Fruit fly (Drosophila melanogaster) whole organism, wandering third instar larva: ENCODE results near the gene sesB.

Source experiments
- CG9705 ChIP-seq: fragments of 200-800 bp; sonication (Bioruptor generic); optimal IDR thresholded peaks from 2 replicates; lab custom pipeline; 2018; ENCODE audit warnings: missing biosample characterization, mild to moderate bottlenecking, missing genetic modification characterization
- Hr78 ChIP-seq: fragments of >200 bp; optimal IDR thresholded peaks from 2 replicates; lab custom pipeline; 2017; ENCODE audit warnings: missing biosample characterization, missing genetic modification characterization
- OdsH ChIP-seq: fragments of 200-800 bp; sonication (Bioruptor generic); optimal IDR thresholded peaks from 2 replicates; lab custom pipeline; 2016; ENCODE audit warnings: missing biosample characterization, mild to moderate bottlenecking, missing genetic modification characterization
- foxo ChIP-seq, 2 experiments: fragments of 200-800 bp; sonication (Bioruptor generic); optimal IDR thresholded peaks; 2 replicates in 1 of 2; 3 replicates in 1 of 2; lab custom pipeline; 2016 to 2017; ENCODE audit warnings: missing biosample characterization in 2 of 2, missing genetic modification characterization in 2 of 2
- h ChIP-seq: fragments of 200-800 bp; sonication (Bioruptor generic); optimal IDR thresholded peaks from 3 replicates; lab custom pipeline; 2016; ENCODE audit warnings: missing biosample characterization, mild to moderate bottlenecking, missing genetic modification characterization
- sv ChIP-seq: fragments of 200-800 bp; sonication (Bioruptor generic); optimal IDR thresholded peaks from 3 replicates; lab custom pipeline; 2016; ENCODE audit warnings: missing biosample characterization, missing genetic modification characterization
- usp ChIP-seq: fragments of >200 bp; optimal IDR thresholded peaks from 2 replicates; lab custom pipeline; 2017; ENCODE audit warnings: missing biosample characterization, missing genetic modification characterization

DNA sequence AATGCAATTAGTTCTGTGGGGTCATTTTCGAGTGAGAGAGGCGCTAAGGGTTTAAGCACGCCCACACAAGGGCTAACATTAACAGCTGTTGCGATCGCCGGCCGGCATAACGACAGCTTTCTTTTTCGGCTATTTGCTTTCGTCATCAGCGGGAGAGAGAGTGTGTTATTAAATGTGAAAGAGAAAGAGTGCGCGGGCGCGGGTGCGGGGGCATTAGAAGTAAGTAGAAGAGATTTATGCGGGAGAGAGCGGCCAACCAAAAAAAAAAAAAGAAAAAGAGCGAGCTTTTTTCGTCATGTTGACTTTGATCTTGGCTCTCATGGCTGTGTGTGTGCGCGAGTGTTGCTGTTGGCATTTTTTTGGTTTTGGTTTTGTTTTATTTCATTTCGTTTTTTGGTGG lies 27.4 kb upstream of the sesB start:
- no peak for TF ChIP-seq Hr78 (GFP tag; lab: Kevin White, UChicago)
- TF ChIP-seq foxo (GFP tag; optimal IDR thresholded peaks at IDR 0.05; lab: Kevin White, UChicago), result no peak
- no peak for TF ChIP-seq h (GFP tag; lab: Kevin White, UChicago)
- TF ChIP-seq sv, result no peak
- no peak for TF ChIP-seq CG9705 (GFP tag; lab: Kevin White, UChicago)
- no peak for TF ChIP-seq usp (GFP tag; lab: Kevin White, UChicago)
- TF ChIP-seq OdsH (GFP tag; lab: Kevin White, UChicago), result no peak
